Fruit fly (Drosophila melanogaster) whole organism, embryonic: ENCODE measurements around the gene CG8630.

Experiments
- BEAF-32 ChIP-seq: fragments of 200-800 bp; sonication (Bioruptor generic); optimal IDR thresholded peaks from 3 replicates; lab custom pipeline; 2017; ENCODE audit warnings: missing biosample characterization, missing genetic modification characterization, mild to moderate bottlenecking, moderate library complexity, missing genetic modification reagents
- CG10462 ChIP-seq: fragments of 200-800 bp; sonication (Bioruptor generic); optimal IDR thresholded peaks from 2 replicates; lab custom pipeline; 2016; ENCODE audit warnings: missing biosample characterization, missing genetic modification characterization
- CG12769 ChIP-seq: fragments of 200-800 bp; sonication (Bioruptor generic); optimal IDR thresholded peaks from 2 replicates; lab custom pipeline; 2019; ENCODE audit warnings: missing biosample characterization, mild to moderate bottlenecking, missing genetic modification characterization, moderate library complexity
- CG13287 ChIP-seq: fragments of 200-800 bp; sonication (Bioruptor generic); IDR thresholded peaks from 2 replicates; pipeline ENCODE4 v1.3.6; 2022; ENCODE audit warnings: missing biosample characterization, missing genetic modification characterization; ENCODE audit not compliant: partially characterized antibody
- CG13894 ChIP-seq: fragments of 200-800 bp; sonication (Bioruptor generic); optimal IDR thresholded peaks from 3 replicates; lab custom pipeline; 2018; ENCODE audit warnings: missing biosample characterization, mild to moderate bottlenecking, missing genetic modification characterization, moderate library complexity
- CG14050 ChIP-seq: fragments of 200-800 bp; sonication (Bioruptor generic); IDR thresholded peaks from 3 replicates; pipeline ENCODE4 v1.3.6; 2022; ENCODE audit warnings: missing biosample characterization, missing genetic modification characterization
- CG14441 ChIP-seq: fragments of 200-800 bp; sonication (Bioruptor generic); IDR thresholded peaks from 2 replicates; pipeline ENCODE4 v1.3.6; 2022; ENCODE audit warnings: missing biosample characterization, missing genetic modification characterization
- CG14710 ChIP-seq: fragments of 200-800 bp; sonication (Bioruptor generic); optimal IDR thresholded peaks from 3 replicates; lab custom pipeline; 2019; ENCODE audit warnings: missing biosample characterization, mild to moderate bottlenecking, missing genetic modification characterization, moderate library complexity
- CG15073 ChIP-seq: fragments of 200-800 bp; sonication (Bioruptor generic); optimal IDR thresholded peaks from 2 replicates; lab custom pipeline; 2016; ENCODE audit warnings: missing biosample characterization, missing genetic modification characterization
- CG16813 ChIP-seq: fragments of 200-800 bp; sonication (Bioruptor generic); IDR thresholded peaks from 3 replicates; pipeline ENCODE4 v1.3.6; 2022; ENCODE audit warnings: missing biosample characterization, missing genetic modification characterization; ENCODE audit not compliant: partially characterized antibody
- CG17359 ChIP-seq: fragments of 200-800 bp; sonication (Bioruptor generic); optimal IDR thresholded peaks from 3 replicates; lab custom pipeline; 2018; ENCODE audit warnings: missing biosample characterization, mild to moderate bottlenecking, missing genetic modification characterization, moderate library complexity
- CG18011 ChIP-seq: fragments of 200-800 bp; sonication (Bioruptor generic); optimal IDR thresholded peaks from 2 replicates; lab custom pipeline; 2017; ENCODE audit warnings: missing biosample characterization, missing genetic modification characterization, mild to moderate bottlenecking, moderate library complexity, missing genotype
- CG31365 ChIP-seq: fragments of 200-800 bp; sonication (Bioruptor generic); optimal IDR thresholded peaks from 2 replicates; lab custom pipeline; 2018; ENCODE audit warnings: missing biosample characterization, mild to moderate bottlenecking, missing genetic modification characterization
- CG34224 ChIP-seq: fragments of 200-800 bp; sonication (Bioruptor generic); IDR thresholded peaks from 3 replicates; pipeline ENCODE4 v1.3.6; 2022; ENCODE audit warnings: missing biosample characterization, missing genetic modification characterization; ENCODE audit not compliant: partially characterized antibody
- CG4707 ChIP-seq: fragments of 200-800 bp; sonication (Bioruptor generic); optimal IDR thresholded peaks from 2 replicates; lab custom pipeline; 2018; ENCODE audit warnings: missing biosample characterization, mild to moderate bottlenecking, missing genetic modification characterization, moderate library complexity
- CG8944 ChIP-seq: fragments of 200-800 bp; sonication (Bioruptor generic); optimal IDR thresholded peaks from 3 replicates; lab custom pipeline; 2016; ENCODE audit warnings: missing biosample characterization, missing genetic modification characterization
- CG9797 ChIP-seq: fragments of 200-800 bp; sonication (Bioruptor generic); optimal IDR thresholded peaks from 3 replicates; lab custom pipeline; 2018; ENCODE audit warnings: missing biosample characterization, mild to moderate bottlenecking, missing genetic modification characterization
- Dip3 ChIP-seq: fragments of 200-800 bp; sonication (Bioruptor generic); optimal IDR thresholded peaks from 3 replicates; lab custom pipeline; 2016; ENCODE audit warnings: missing biosample characterization, missing genetic modification characterization
- MBD-R2 ChIP-seq: fragments of 200-800 bp; sonication (Bioruptor generic); IDR thresholded peaks from 2 replicates; pipeline ENCODE4 v1.3.6; 2022; ENCODE audit warnings: missing biosample characterization, missing genetic modification characterization
- Mad ChIP-seq: fragments of 200-800 bp; sonication (Bioruptor generic); optimal IDR thresholded peaks from 2 replicates; lab custom pipeline; 2016; ENCODE audit warnings: missing biosample characterization, missing genetic modification characterization
- Med ChIP-seq: fragments of 200-800 bp; sonication (Bioruptor generic); peaks from one replicate; lab custom pipeline; 2016; ENCODE audit warnings: missing biosample characterization, missing genetic modification characterization, mild to moderate bottlenecking, inconsistent platforms, moderate library complexity
- Myb ChIP-seq: fragments of 200-800 bp; sonication (Bioruptor generic); optimal IDR thresholded peaks from 2 replicates; lab custom pipeline; 2016; ENCODE audit warnings: missing biosample characterization, missing genetic modification characterization
- NK7.1 ChIP-seq: fragments of 200-800 bp; sonication (Bioruptor generic); optimal IDR thresholded peaks from 3 replicates; lab custom pipeline; 2016; ENCODE audit warnings: missing biosample characterization, missing genetic modification characterization
- NfI ChIP-seq: fragments of 200-800 bp; sonication (Bioruptor generic); optimal IDR thresholded peaks from 3 replicates; lab custom pipeline; 2018; ENCODE audit warnings: missing biosample characterization, mild to moderate bottlenecking, missing genetic modification characterization, moderate library complexity
- Xbp1 ChIP-seq: fragments of 200-800 bp; sonication (Bioruptor generic); optimal IDR thresholded peaks from 3 replicates; lab custom pipeline; 2016; ENCODE audit warnings: missing biosample characterization, mild to moderate bottlenecking, missing genetic modification characterization
- YL-1 ChIP-seq: fragments of 200-800 bp; sonication (Bioruptor generic); optimal IDR thresholded peaks from 3 replicates; lab custom pipeline; 2017; ENCODE audit warnings: missing biosample characterization, mild to moderate bottlenecking, missing genetic modification characterization
- br ChIP-seq: fragments of >200 bp; optimal IDR thresholded peaks from 2 replicates; lab custom pipeline; 2017
- bsh ChIP-seq, 2 experiments: fragments of 200-800 bp; sonication (Bioruptor generic); optimal IDR thresholded peaks; 2 replicates each; lab custom pipeline; 2017 to 2018; ENCODE audit warnings: mild to moderate bottlenecking in 2 of 2, missing biosample characterization in 2 of 2, missing genetic modification characterization in 2 of 2, moderate library complexity in 1 of 2
- cad ChIP-seq: fragments of >200 bp; optimal IDR thresholded peaks from 2 replicates; lab custom pipeline; 2017; ENCODE audit warnings: missing biosample characterization, missing genetic modification characterization
- dmrt99B ChIP-seq: fragments of 200-800 bp; sonication (Bioruptor generic); optimal IDR thresholded peaks from 2 replicates; lab custom pipeline; 2018; ENCODE audit warnings: missing biosample characterization, mild to moderate bottlenecking, missing genetic modification characterization, moderate library complexity
- dysf ChIP-seq: fragments of 200-800 bp; sonication (Bioruptor generic); IDR thresholded peaks from 3 replicates; pipeline ENCODE4 v1.3.6; 2022; ENCODE audit warnings: missing biosample characterization, missing genetic modification characterization
- eve ChIP-seq, 2 experiments: fragments of >200 bp; optimal IDR thresholded peaks; 2 replicates each; lab custom pipeline; 2017; ENCODE audit warnings: missing biosample characterization in 2 of 2, missing genetic modification characterization in 2 of 2
- grn ChIP-seq: fragments of 200-800 bp; sonication (Bioruptor generic); optimal IDR thresholded peaks from 3 replicates; lab custom pipeline; 2017; ENCODE audit warnings: missing biosample characterization, missing genetic modification characterization
- jing ChIP-seq: fragments of 200-800 bp; sonication (Bioruptor generic); optimal IDR thresholded peaks from 2 replicates; lab custom pipeline; 2018; ENCODE audit warnings: missing biosample characterization, mild to moderate bottlenecking, missing genetic modification characterization
- ken ChIP-seq: fragments of 200-800 bp; sonication (Bioruptor generic); IDR thresholded peaks from 3 replicates; pipeline ENCODE4 v1.3.6; 2022; ENCODE audit warnings: missing biosample characterization, missing genetic modification characterization
- lab ChIP-seq: fragments of 200-800 bp; sonication (Bioruptor generic); optimal IDR thresholded peaks from 3 replicates; lab custom pipeline; 2017; ENCODE audit warnings: missing biosample characterization, missing genetic modification characterization, mild to moderate bottlenecking, moderate library complexity, missing genetic modification reagents
- luna ChIP-seq: fragments of 200-800 bp; sonication (Bioruptor generic); optimal IDR thresholded peaks from 2 replicates; lab custom pipeline; 2016; ENCODE audit warnings: missing biosample characterization, missing genetic modification characterization
- mirr ChIP-seq: fragments of 200-800 bp; sonication (Bioruptor generic); optimal IDR thresholded peaks from 3 replicates; lab custom pipeline; 2018; ENCODE audit warnings: missing biosample characterization, mild to moderate bottlenecking, missing genetic modification characterization
- nmo ChIP-seq: fragments of 200-800 bp; sonication (Bioruptor generic); optimal IDR thresholded peaks from 2 replicates; lab custom pipeline; 2018; ENCODE audit warnings: missing biosample characterization, mild to moderate bottlenecking, missing genetic modification characterization, moderate library complexity
- oc ChIP-seq: fragments of 200-800 bp; sonication (Bioruptor generic); optimal IDR thresholded peaks from 2 replicates; lab custom pipeline; 2018; ENCODE audit warnings: missing biosample characterization, mild to moderate bottlenecking, missing genetic modification characterization, moderate library complexity
- psq ChIP-seq: fragments of 200-800 bp; sonication (Bioruptor generic); optimal IDR thresholded peaks from 2 replicates; lab custom pipeline; 2017; ENCODE audit warnings: missing biosample characterization, missing genetic modification characterization
- repo ChIP-seq: fragments of 200-800 bp; sonication (Bioruptor generic); optimal IDR thresholded peaks from 2 replicates; lab custom pipeline; 2016; ENCODE audit warnings: missing biosample characterization, missing genetic modification characterization
- row ChIP-seq: fragments of 200-800 bp; sonication (Bioruptor generic); IDR thresholded peaks from 3 replicates; pipeline ENCODE4 v1.3.6; 2022; ENCODE audit warnings: missing biosample characterization, missing genetic modification characterization
- sd ChIP-seq: fragments of 200-800 bp; sonication (Bioruptor generic); optimal IDR thresholded peaks from 3 replicates; lab custom pipeline; 2018; ENCODE audit warnings: missing biosample characterization, mild to moderate bottlenecking, missing genetic modification characterization, moderate library complexity
- sim ChIP-seq: fragments of 200-800 bp; sonication (Bioruptor generic); IDR thresholded peaks from 2 replicates; pipeline ENCODE4 v1.3.6; 2022; ENCODE audit warnings: missing biosample characterization, missing genetic modification characterization
- slp2 ChIP-seq: fragments of 200-800 bp; sonication (Bioruptor generic); optimal IDR thresholded peaks from 2 replicates; lab custom pipeline; 2016; ENCODE audit warnings: missing biosample characterization, missing genetic modification characterization
- trem ChIP-seq: fragments of 200-800 bp; optimal IDR thresholded peaks from 3 replicates; lab custom pipeline; 2019; ENCODE audit warnings: missing biosample characterization, mild to moderate bottlenecking, missing genetic modification characterization, moderate library complexity
- trh ChIP-seq: fragments of 200-800 bp; sonication (Bioruptor generic); optimal IDR thresholded peaks from 2 replicates; lab custom pipeline; 2016; ENCODE audit warnings: missing biosample characterization, missing genetic modification characterization
- vnd ChIP-seq: fragments of 200-800 bp; sonication (Bioruptor generic); IDR thresholded peaks from 3 replicates; pipeline ENCODE4 v1.3.6; 2022; ENCODE audit warnings: missing biosample characterization, missing genetic modification characterization; ENCODE audit not compliant: partially characterized antibody
- zen2 ChIP-seq: fragments of 200-800 bp; sonication (Bioruptor generic); IDR thresholded peaks from 3 replicates; pipeline ENCODE4 v1.3.6; 2022; ENCODE audit warnings: missing biosample characterization, missing genetic modification characterization; ENCODE audit not compliant: partially characterized antibody

Gene CG8630

dm6 chr3R:13271758-13272157, 7.8 kb upstream of the CG8630 start, which contains the start of gene TBC1D5 (continued):
- no peak for TF ChIP-seq Dip3 (GFP tag; lab: Kevin White, UChicago)
- TF ChIP-seq CG9797 (GFP tag; lab: Kevin White, UChicago): peak; percentile 77
- TF ChIP-seq slp2 (GFP tag; lab: Kevin White, UChicago): no peak
- TF ChIP-seq YL-1 (GFP tag; lab: Kevin White, UChicago): peak; percentile 36
- peak; percentile 93 for TF ChIP-seq Myb
- no peak for TF ChIP-seq CG17359 (tag; lab: Kevin White, UChicago)
- no peak for TF ChIP-seq eve (GFP tag; optimal IDR thresholded peaks at IDR 0.05; lab: Kevin White, UChicago)
- no peak for TF ChIP-seq sim
- TF ChIP-seq CG13287: peak; percentile 18; the same call in 1 of the 2 replicates
- TF ChIP-seq CG14710 (tag; lab: Kevin White, UChicago): peak; percentile 47
- peak; percentile 4 for TF ChIP-seq trem (tag; lab: Kevin White, UChicago)

- TF ChIP-seq bsh (GFP tag; optimal IDR thresholded peaks at IDR 0.05; lab: Kevin White, UChicago) (no peak), dysf (no peak), dmrt99B (tag; lab: Kevin White, UChicago) (no peak), ken (GFP tag; lab: Robert Waterston, UW) (no peak), CG16813 (GFP tag; lab: Robert Waterston, UW) (0 out of 3 replicates have a peak, but pooled peaks have one; percentile 11), Xbp1 (GFP tag; lab: Kevin White, UChicago) (no peak), NfI (GFP tag; lab: Kevin White, UChicago) (no peak), oc (tag; lab: Kevin White, UChicago) (peak; percentile 57), CG4707 (GFP tag; lab: Kevin White, UChicago) (no peak), CG14441 (GFP tag; lab: Robert Waterston, UW) (no peak), psq (no peak), sd (tag; lab: Kevin White, UChicago) (peak; percentile 63), CG34224 (GFP tag; lab: Robert Waterston, UW) (peak; percentile 45; the same call in 1 of the 3 replicates), repo (GFP tag; lab: Kevin White, UChicago) (no peak), CG13894 (tag; lab: Kevin White, UChicago) (peak; percentile 42), cad (GFP tag; lab: Kevin White, UChicago) (no peak), grn (GFP tag; lab: Kevin White, UChicago) (no peak), zen2 (GFP tag; lab: Robert Waterston, UW) (no peak), row (GFP tag; lab: Robert Waterston, UW) (no peak), BEAF-32 (no peak), Med (GFP tag; lab: Kevin White, UChicago) (peak; percentile 8), CG10462 (GFP tag; lab: Kevin White, UChicago) (no peak), CG14050 (GFP tag; lab: Robert Waterston, UW) (no peak), Mad (no peak), CG31365 (tag; lab: Kevin White, UChicago) (no peak), nmo (no peak), CG12769 (tag; lab: Kevin White, UChicago) (peak; percentile 76), CG8944 (GFP tag; lab: Kevin White, UChicago) (no peak), mirr (GFP tag; lab: Kevin White, UChicago) (peak; percentile 33), NK7.1 (GFP tag; lab: Kevin White, UChicago) (no peak), CG18011 (GFP tag; lab: Kevin White, UChicago) (no peak), br (lab: Kevin White, UChicago) (no peak), trh (GFP tag; lab: Kevin White, UChicago) (no peak), lab (peak; percentile 10), luna (GFP tag; lab: Kevin White, UChicago) (no peak), MBD-R2 (GFP tag; lab: Robert Waterston, UW) (no peak), vnd (GFP tag; lab: Robert Waterston, UW) (no peak), CG15073 (GFP tag; lab: Kevin White, UChicago) (no peak), jing (GFP tag; lab: Kevin White, UChicago) (no peak)
Measured at dm6 chr3R:13273462-13273861, 6.1 kb upstream of the CG8630 start.
